Worm (Caenorhabditis elegans) whole organism, L1 larva: ENCODE measurements around the gene srbc-54.

Experiments used
- C04F5.9 ChIP-seq: sonication (generic microtip); optimal IDR thresholded peaks from 2 replicates; lab custom pipeline; 2016; ENCODE audit warnings: missing genetic modification characterization, missing compliant biosample characterization
- C16A3.4 ChIP-seq: fragments of 150-350 bp; optimal IDR thresholded peaks from 2 replicates; lab custom pipeline; 2014; ENCODE audit warnings: missing biosample characterization, missing genetic modification characterization
- F16B12.6 ChIP-seq: fragments of 150-350 bp; optimal IDR thresholded peaks from 2 replicates; lab custom pipeline; 2014; ENCODE audit warnings: missing biosample characterization, missing genetic modification characterization
- aha-1 ChIP-seq: fragments of 150-350 bp; optimal IDR thresholded peaks from 2 replicates; lab custom pipeline; 2014; ENCODE audit warnings: missing biosample characterization, missing genetic modification characterization
- alr-1 ChIP-seq: fragments of 200-800 bp; sonication (Bioruptor generic); optimal IDR thresholded peaks from 2 replicates; lab custom pipeline; 2018; ENCODE audit warnings: borderline replicate concordance, mild to moderate bottlenecking, missing genetic modification characterization, missing compliant biosample characterization
- aly-2 ChIP-seq: fragments of 150-350 bp; optimal IDR thresholded peaks from 2 replicates; lab custom pipeline; 2014; ENCODE audit warnings: missing biosample characterization, missing genetic modification characterization
- ama-1 ChIP-seq: fragments of 150-350 bp; optimal IDR thresholded peaks from 2 replicates; lab custom pipeline; 2014
- blmp-1 ChIP-seq: fragments of 150-350 bp; optimal IDR thresholded peaks from 2 replicates; lab custom pipeline; 2014; ENCODE audit warnings: missing biosample characterization, missing genetic modification characterization
- ceh-82 ChIP-seq, 3 experiments: fragments of 150-350 bp in 1 of 3; sonication (generic microtip) in 2 of 3; optimal IDR thresholded peaks; 2 replicates each; lab custom pipeline; 2014 to 2017; ENCODE audit warnings: missing biosample characterization in 3 of 3, missing genetic modification characterization in 3 of 3
- efl-1 ChIP-seq, 4 experiments: fragments of 150-350 bp; optimal IDR thresholded peaks in 3 of 4; peaks in 1 of 4; 1 replicate in 1 of 4; 2 replicates in 3 of 4; lab custom pipeline; 2014; ENCODE audit warnings: missing biosample characterization in 2 of 4, missing genetic modification characterization in 2 of 4, missing genetic modification reagents in 2 of 4
- efl-3 ChIP-seq: fragments of 200-800 bp; sonication (Bioruptor generic); optimal IDR thresholded peaks from 2 replicates; lab custom pipeline; 2018; ENCODE audit warnings: mild to moderate bottlenecking, missing genetic modification characterization, missing compliant biosample characterization
- egl-27 ChIP-seq, 2 experiments: fragments of 150-350 bp in 1 of 2; sonication (generic microtip); optimal IDR thresholded peaks; 3 replicates each; lab custom pipeline; 2017 to 2018; ENCODE audit warnings: missing biosample characterization in 2 of 2, missing genetic modification characterization in 2 of 2, missing genetic modification reagents in 2 of 2
- elt-2 ChIP-seq: sonication (generic microtip); optimal IDR thresholded peaks from 2 replicates; lab custom pipeline; 2016; ENCODE audit warnings: missing genetic modification characterization, mild to moderate bottlenecking, inconsistent platforms, missing compliant biosample characterization, missing genetic modification reagents
- elt-3 ChIP-seq, 6 experiments: fragments of 150-350 bp in 1 of 6; sonication (generic microtip); optimal IDR thresholded peaks; 2 replicates each; lab custom pipeline; 2017 to 2018; ENCODE audit warnings: missing biosample characterization in 6 of 6, missing genetic modification characterization in 6 of 6, inconsistent platforms in 1 of 6
- ets-5 ChIP-seq: fragments of 200-800 bp; sonication (Bioruptor generic); IDR thresholded peaks from 2 replicates; pipeline ENCODE4 v1.3.6; 2022; ENCODE audit warnings: missing genetic modification characterization, missing compliant biosample characterization
- fkh-4 ChIP-seq: sonication (generic microtip); optimal IDR thresholded peaks from 2 replicates; lab custom pipeline; 2016; ENCODE audit warnings: missing compliant biosample characterization, missing genetic modification characterization, borderline replicate concordance
- fkh-8 ChIP-seq: sonication (generic microtip); optimal IDR thresholded peaks from 2 replicates; lab custom pipeline; 2016; ENCODE audit warnings: mild to moderate bottlenecking, missing genetic modification characterization, missing compliant biosample characterization
- fos-1 ChIP-seq: fragments of 150-350 bp; optimal IDR thresholded peaks from 2 replicates; lab custom pipeline; 2014; ENCODE audit warnings: missing biosample characterization, missing genetic modification characterization
- hlh-17 ChIP-seq: fragments of 200-800 bp; sonication (Bioruptor generic); optimal IDR thresholded peaks from 2 replicates; lab custom pipeline; 2018; ENCODE audit warnings: missing genetic modification characterization, mild to moderate bottlenecking, missing compliant biosample characterization, moderate library complexity, borderline replicate concordance
- hlh-4 ChIP-seq: sonication (generic microtip); optimal IDR thresholded peaks from 2 replicates; lab custom pipeline; 2016; ENCODE audit warnings: mild to moderate bottlenecking, missing genetic modification characterization, missing compliant biosample characterization
- irx-1 ChIP-seq: sonication (generic microtip); optimal IDR thresholded peaks from 2 replicates; lab custom pipeline; 2016; ENCODE audit warnings: missing genetic modification characterization, missing compliant biosample characterization
- lin-13 ChIP-seq: fragments of 150-350 bp; optimal IDR thresholded peaks from 2 replicates; lab custom pipeline; 2014; ENCODE audit warnings: missing biosample characterization, missing genetic modification reagents, missing genetic modification characterization
- lin-14 ChIP-seq: fragments of 200-800 bp; sonication (Bioruptor generic); optimal IDR thresholded peaks from 2 replicates; lab custom pipeline; 2018; ENCODE audit warnings: mild to moderate bottlenecking, missing genetic modification characterization, moderate library complexity, missing compliant biosample characterization
- lin-15B ChIP-seq: fragments of 150-350 bp; sonication (generic microtip); optimal IDR thresholded peaks from 3 replicates; lab custom pipeline; 2014; ENCODE audit warnings: missing biosample characterization, missing genetic modification characterization
- lin-39 ChIP-seq: fragments of 150-350 bp; optimal IDR thresholded peaks from 2 replicates; lab custom pipeline; 2014; ENCODE audit warnings: missing biosample characterization, missing genetic modification reagents, missing genetic modification characterization
- lir-3 ChIP-seq: sonication (generic microtip); optimal IDR thresholded peaks from 2 replicates; lab custom pipeline; 2016; ENCODE audit warnings: mild to moderate bottlenecking, missing genetic modification characterization, moderate library complexity, missing compliant biosample characterization; ENCODE audit not compliant: poor library complexity
- lsy-2 ChIP-seq, 2 experiments: fragments of 150-350 bp; optimal IDR thresholded peaks; 2 replicates each; lab custom pipeline; 2014; ENCODE audit warnings: missing biosample characterization in 2 of 2, missing genetic modification characterization in 2 of 2
- mdl-1 ChIP-seq, 2 experiments: fragments of 150-350 bp; optimal IDR thresholded peaks; 2 replicates each; lab custom pipeline; 2014 to 2017; ENCODE audit warnings: missing biosample characterization in 2 of 2, missing genetic modification characterization in 2 of 2, inconsistent platforms in 1 of 2
- mep-1 ChIP-seq: fragments of 150-350 bp; optimal IDR thresholded peaks from 2 replicates; lab custom pipeline; 2014; ENCODE audit warnings: missing biosample characterization, missing genetic modification characterization
- nhr-11 ChIP-seq: fragments of 150-350 bp; optimal IDR thresholded peaks from 2 replicates; lab custom pipeline; 2014; ENCODE audit warnings: missing biosample characterization, missing genetic modification characterization
- nhr-12 ChIP-seq: sonication (generic microtip); optimal IDR thresholded peaks from 2 replicates; lab custom pipeline; 2017; ENCODE audit warnings: missing biosample characterization, missing genetic modification characterization
- nhr-20 ChIP-seq: sonication (generic microtip); optimal IDR thresholded peaks from 2 replicates; lab custom pipeline; 2016; ENCODE audit warnings: mild to moderate bottlenecking, missing genetic modification characterization, missing compliant biosample characterization
- nhr-28 ChIP-seq: fragments of 150-350 bp; optimal IDR thresholded peaks from 2 replicates; lab custom pipeline; 2014; ENCODE audit warnings: missing biosample characterization, missing genetic modification characterization
- nhr-71 ChIP-seq: sonication (generic microtip); optimal IDR thresholded peaks from 2 replicates; lab custom pipeline; 2016; ENCODE audit warnings: mild to moderate bottlenecking, missing genetic modification characterization, moderate library complexity, missing compliant biosample characterization
- nhr-76 ChIP-seq: sonication (generic microtip); optimal IDR thresholded peaks from 2 replicates; lab custom pipeline; 2017; ENCODE audit warnings: missing biosample characterization, missing genetic modification characterization
- nhr-77 ChIP-seq: fragments of 150-350 bp; optimal IDR thresholded peaks from 2 replicates; lab custom pipeline; 2014; ENCODE audit warnings: missing biosample characterization, missing genetic modification characterization
- nhr-84 ChIP-seq: sonication (generic microtip); optimal IDR thresholded peaks from 2 replicates; lab custom pipeline; 2017; ENCODE audit warnings: missing biosample characterization, missing genetic modification characterization
- nhr-85 ChIP-seq: sonication (generic microtip); peaks from one replicate; lab custom pipeline; 2016; ENCODE audit warnings: missing genetic modification characterization, inconsistent platforms, missing compliant biosample characterization
- nhr-90 ChIP-seq: sonication (generic microtip); optimal IDR thresholded peaks from 2 replicates; lab custom pipeline; 2016; ENCODE audit warnings: mild to moderate bottlenecking, missing genetic modification characterization, missing compliant biosample characterization; ENCODE audit not compliant: poor library complexity
- pag-3 ChIP-seq: sonication (generic microtip); optimal IDR thresholded peaks from 2 replicates; lab custom pipeline; 2017; ENCODE audit warnings: missing genetic modification characterization, mild to moderate bottlenecking, missing compliant biosample characterization, antibody characterized with exemption, borderline replicate concordance; ENCODE audit not compliant: insufficient read depth
- skn-1 ChIP-seq: fragments of 150-350 bp; optimal IDR thresholded peaks from 2 replicates; lab custom pipeline; 2014; ENCODE audit warnings: missing biosample characterization, missing genetic modification characterization
- snpc-4 ChIP-seq: fragments of 150-350 bp; optimal IDR thresholded peaks from 2 replicates; lab custom pipeline; 2014; ENCODE audit warnings: missing biosample characterization, missing genetic modification characterization
- snu-23 ChIP-seq: sonication (generic microtip); optimal IDR thresholded peaks from 2 replicates; lab custom pipeline; 2016; ENCODE audit warnings: missing genetic modification characterization, missing compliant biosample characterization
- sox-4 ChIP-seq: sonication (generic microtip); optimal IDR thresholded peaks from 2 replicates; lab custom pipeline; 2016; ENCODE audit warnings: missing genetic modification characterization, missing compliant biosample characterization
- sptf-1 ChIP-seq: fragments of 150-350 bp; optimal IDR thresholded peaks from 2 replicates; lab custom pipeline; 2014; ENCODE audit warnings: missing biosample characterization, missing genetic modification characterization
- swsn-7 ChIP-seq: sonication (generic microtip); optimal IDR thresholded peaks from 2 replicates; lab custom pipeline; 2016; ENCODE audit warnings: missing genetic modification characterization, missing compliant biosample characterization
- unc-130 ChIP-seq: fragments of 150-350 bp; optimal IDR thresholded peaks from 2 replicates; lab custom pipeline; 2017; ENCODE audit warnings: missing biosample characterization, missing genetic modification characterization, inconsistent platforms
- unc-62 ChIP-seq: fragments of 150-350 bp; optimal IDR thresholded peaks from 2 replicates; lab custom pipeline; 2014; ENCODE audit warnings: missing biosample characterization, missing genetic modification reagents, missing genetic modification characterization
- unc-98 ChIP-seq: fragments of 200-800 bp; sonication (Bioruptor generic); IDR thresholded peaks from 2 replicates; pipeline ENCODE4 v1.3.6; 2022; ENCODE audit warnings: missing genetic modification characterization, missing compliant biosample characterization
- vab-15 ChIP-seq: sonication (generic microtip); optimal IDR thresholded peaks from 2 replicates; lab custom pipeline; 2017; ENCODE audit warnings: missing genotype, mild to moderate bottlenecking, missing genetic modification characterization, missing compliant biosample characterization
- zag-1 ChIP-seq: fragments of 150-350 bp; optimal IDR thresholded peaks from 2 replicates; lab custom pipeline; 2014; ENCODE audit warnings: missing biosample characterization, missing genetic modification characterization
- ztf-11 ChIP-seq, 2 experiments: sonication (generic microtip); optimal IDR thresholded peaks; 2 replicates each; lab custom pipeline; 2016 to 2017; ENCODE audit warnings: missing genetic modification characterization in 2 of 2, missing biosample characterization in 1 of 2, missing compliant biosample characterization in 1 of 2

srbc-54 gene

ce11 chrV:15873762-15874161 is 40.2 kb upstream of the srbc-54 start (continued):
- TF ChIP-seq alr-1 (tag; lab: Kevin White, UChicago) (no peak), efl-1 (optimal IDR thresholded peaks at IDR 0.05; lab: Kevin White, UChicago) (peak; percentile 52 to 66), efl-1 (GFP tag; optimal IDR thresholded peaks at IDR 0.05 in 1 of 2; lab: Kevin White, UChicago) (peak; percentile 51 to 96), vab-15 (tag; lab: Kevin White, UChicago) (no peak), elt-2 (tag; lab: Kevin White, UChicago) (peak; percentile 59), mep-1 (tag; lab: Kevin White, UChicago) (peak; percentile 61), C16A3.4 (tag; lab: Kevin White, UChicago) (peak; percentile 78), aha-1 (no peak), nhr-84 (no peak), skn-1 (tag; lab: Kevin White, UChicago) (peak; percentile 84), lin-14 (GFP tag; lab: Kevin White, UChicago) (no peak), swsn-7 (tag; lab: Kevin White, UChicago) (peak; percentile 69), sox-4 (tag; lab: Kevin White, UChicago) (peak; percentile 24), nhr-71 (peak; percentile 76), fkh-4 (tag; lab: Kevin White, UChicago) (no peak), efl-3 (no peak), snpc-4 (peak; percentile 66), mdl-1 (tag; optimal IDR thresholded peaks at IDR 0.05; lab: Kevin White, UChicago) (peak in 1 of 2 experiments; percentile 76), nhr-11 (tag; lab: Kevin White, UChicago) (no peak), ceh-82 (tag; optimal IDR thresholded peaks at IDR 0.05; lab: Kevin White, UChicago) (peak; percentile 22 to 85 (median 71)), nhr-28 (tag; lab: Kevin White, UChicago) (no peak), sptf-1 (tag; lab: Kevin White, UChicago) (no peak), nhr-76 (no peak), hlh-17 (GFP tag; lab: Kevin White, UChicago) (no peak), lir-3 (tag; lab: Kevin White, UChicago) (peak; percentile 8), pag-3 (no peak), blmp-1 (tag; lab: Kevin White, UChicago) (no peak), nhr-90 (tag; lab: Kevin White, UChicago) (peak; percentile 76), egl-27 (tag; optimal IDR thresholded peaks at IDR 0.05; lab: Kevin White, UChicago) (no peak), nhr-20 (tag; lab: Kevin White, UChicago) (peak; percentile 75), F16B12.6 (tag; lab: Kevin White, UChicago) (no peak), irx-1 (peak; percentile 41), aly-2 (peak; percentile 44), lin-15B (tag; lab: Kevin White, UChicago) (no peak), unc-62 (GFP tag; lab: Kevin White, UChicago) (no peak), snu-23 (GFP tag; lab: Kevin White, UChicago) (peak; percentile 81), fkh-8 (tag; lab: Kevin White, UChicago) (peak; percentile 86), unc-98 (no peak), elt-3 (tag; optimal IDR thresholded peaks at IDR 0.05; lab: Kevin White, UChicago) (peak in 1 of 6 experiments; percentile 29), hlh-4 (tag; lab: Kevin White, UChicago) (no peak), unc-130 (tag; lab: Kevin White, UChicago) (peak; percentile 35), lsy-2 (tag; optimal IDR thresholded peaks at IDR 0.05; lab: Kevin White, UChicago) (peak; percentile 48 to 63), nhr-85 (tag; lab: Kevin White, UChicago) (peak; percentile 79), fos-1 (tag; lab: Kevin White, UChicago) (peak; percentile 48), nhr-77 (peak; percentile 53), lin-13 (no peak), nhr-12 (tag; lab: Kevin White, UChicago) (peak; percentile 12), ets-5 (GFP tag; lab: Robert Waterston, UW) (no peak), ztf-11 (tag; optimal IDR thresholded peaks at IDR 0.05; lab: Kevin White, UChicago) (peak in 1 of 2 experiments; percentile 34), zag-1 (no peak), ama-1 (no peak), C04F5.9 (no peak), lin-39 (tag; lab: Kevin White, UChicago) (no peak)
- TF ChIP-seq, all 84 proteins: peak for 48
